Worm (Caenorhabditis elegans): ENCODE measurements around the gene sri-32.

DNA sequence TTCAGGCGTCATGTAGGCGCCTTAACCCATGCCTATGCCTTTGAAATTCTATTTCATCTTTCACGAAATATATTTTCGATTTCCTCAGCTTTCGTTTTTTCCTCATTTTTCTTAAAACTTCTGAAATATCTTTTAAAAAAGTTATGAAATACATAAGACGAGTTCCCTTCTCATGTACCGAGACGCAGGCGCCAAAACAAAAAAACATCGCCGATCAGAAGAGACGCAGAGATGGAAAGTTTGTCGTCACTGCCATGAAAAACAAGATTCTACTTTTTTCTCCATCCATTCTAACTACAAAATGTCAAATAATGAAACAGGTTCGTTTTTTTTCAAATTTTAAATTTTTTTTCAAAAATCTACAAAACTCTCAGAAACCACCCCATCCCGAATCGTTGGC, 25.3 kb downstream of the sri-32 start, which contains the start of gene chil-24:
- TF ChIP-seq ama-1 (optimal IDR thresholded peaks at IDR 0.05) (no peak), aly-2 (tag; optimal IDR thresholded peaks at IDR 0.05) (no peak), elt-3 (tag; optimal IDR thresholded peaks at IDR 0.05) (no peak)

Measured in whole organism, L1 larva.